ENCODE assay signal across 1 fruit fly cellular context in genomic region chr3L:4543034-4543806, dm6.
TF ChIP-seq lines count a peak whose summit lies in the region.

No protein-coding gene starts in this region.

TF ChIP-seq in whole organism, embryonic, 481 proteins besides CTCF, POLR2A, EP300 and RAD21 (continued from another document and continues in another):
- TF ChIP-seq grn (GFP tag; optimal IDR thresholded peaks at IDR 0.05; lab: Kevin White, UChicago), result peak; percentile 51
- TF ChIP-seq CG12769 (tag; optimal IDR thresholded peaks at IDR 0.05; lab: Kevin White, UChicago), result peak; percentile 30
- TF ChIP-seq odd (GFP tag; optimal IDR thresholded peaks at IDR 0.05; lab: Kevin White, UChicago), result no peak
- TF ChIP-seq kay (GFP tag; optimal IDR thresholded peaks at IDR 0.05; lab: Kevin White, UChicago), result no peak
- TF ChIP-seq unc-4 (GFP tag; IDR thresholded peaks at IDR 0.05; lab: Robert Waterston, UW; ENCODE audit: partially characterized antibody), result no peak
- TF ChIP-seq Elba2 (GFP tag; optimal IDR thresholded peaks at IDR 0.05; lab: Kevin White, UChicago), result no peak
- no peak for TF ChIP-seq CG1647 (GFP tag; optimal IDR thresholded peaks at IDR 0.05; lab: Kevin White, UChicago)
- peak; percentile 25 for TF ChIP-seq CG7839 (tag; optimal IDR thresholded peaks at IDR 0.05; lab: Kevin White, UChicago)
- no peak for TF ChIP-seq ro (GFP tag; IDR thresholded peaks at IDR 0.05; lab: Robert Waterston, UW)
- TF ChIP-seq Mes4 (GFP tag; optimal IDR thresholded peaks at IDR 0.05; lab: Kevin White, UChicago), result no peak
- TF ChIP-seq CG9797 (GFP tag; optimal IDR thresholded peaks at IDR 0.05; lab: Kevin White, UChicago), result no peak
- TF ChIP-seq Nf-YA (GFP tag; IDR thresholded peaks at IDR 0.05; lab: Robert Waterston, UW), result no peak
- no peak for TF ChIP-seq ttk (GFP tag; IDR thresholded peaks at IDR 0.05; lab: Robert Waterston, UW)
- no peak for TF ChIP-seq Abd-B (GFP tag; optimal IDR thresholded peaks at IDR 0.05; lab: Kevin White, UChicago)
- no peak for TF ChIP-seq NC2α (GFP tag; optimal IDR thresholded peaks at IDR 0.05; lab: Kevin White, UChicago)
- no peak for TF ChIP-seq Oaz (GFP tag; IDR thresholded peaks at IDR 0.05; lab: Robert Waterston, UW)
- no peak for TF ChIP-seq Ets65A (GFP tag; lab: Kevin White, UChicago)
- no peak for TF ChIP-seq CG15011 (GFP tag; optimal IDR thresholded peaks at IDR 0.05; lab: Kevin White, UChicago)
- no peak for TF ChIP-seq CG12942 (GFP tag; optimal IDR thresholded peaks at IDR 0.05; lab: Kevin White, UChicago)
- no peak for TF ChIP-seq Poxn (GFP tag; IDR thresholded peaks at IDR 0.05; lab: Robert Waterston, UW)
- TF ChIP-seq CG1602 (GFP tag; optimal IDR thresholded peaks at IDR 0.05; lab: Kevin White, UChicago), result peak; percentile 7
- peak; percentile 64; the same call in 2 of the 3 replicates for TF ChIP-seq CG11456 (GFP tag; IDR thresholded peaks at IDR 0.05; lab: Robert Waterston, UW)
- TF ChIP-seq Bteb2 (GFP tag; optimal IDR thresholded peaks at IDR 0.05; lab: Kevin White, UChicago), result no peak
- TF ChIP-seq vfl (GFP tag; optimal IDR thresholded peaks at IDR 0.05; lab: Kevin White, UChicago), result peak; percentile 51
- no peak for TF ChIP-seq Stat92E (GFP tag; optimal IDR thresholded peaks at IDR 0.05; lab: Kevin White, UChicago)
- peak; percentile 61 for TF ChIP-seq lab (GFP tag; optimal IDR thresholded peaks at IDR 0.05; lab: Kevin White, UChicago)
- TF ChIP-seq gcm (GFP tag; optimal IDR thresholded peaks at IDR 0.05; lab: Kevin White, UChicago), result no peak
- peak; percentile 40 to 55 for TF ChIP-seq dpn (GFP tag; optimal IDR thresholded peaks at IDR 0.05; lab: Kevin White, UChicago)
- no peak for TF ChIP-seq stwl (tag; optimal IDR thresholded peaks at IDR 0.05; lab: Kevin White, UChicago)
- no peak for TF ChIP-seq CG6854 (GFP tag; optimal IDR thresholded peaks at IDR 0.05; lab: Kevin White, UChicago)
- TF ChIP-seq emc (GFP tag; optimal IDR thresholded peaks at IDR 0.05; lab: Kevin White, UChicago), result no peak
- no peak for TF ChIP-seq PHDP (tag; optimal IDR thresholded peaks at IDR 0.05; lab: Kevin White, UChicago)
- peak; percentile 34 for TF ChIP-seq ems (GFP tag; optimal IDR thresholded peaks at IDR 0.05; lab: Kevin White, UChicago)
- peak; percentile 19 for TF ChIP-seq D19B (GFP tag; optimal IDR thresholded peaks at IDR 0.05; lab: Kevin White, UChicago)
- TF ChIP-seq ci (GFP tag; IDR thresholded peaks at IDR 0.05; lab: Robert Waterston, UW), result peak; percentile 60; the same call in 1 of the 3 replicates
- no peak for TF ChIP-seq CG17361 (GFP tag; IDR thresholded peaks at IDR 0.05; lab: Robert Waterston, UW)
- TF ChIP-seq crol (GFP tag; IDR thresholded peaks at IDR 0.05; lab: Robert Waterston, UW), result no peak
- no peak for TF ChIP-seq bowl (GFP tag; IDR thresholded peaks at IDR 0.05; lab: Robert Waterston, UW)
- peak; percentile 25 for TF ChIP-seq B-H2 (GFP tag; optimal IDR thresholded peaks at IDR 0.05; lab: Kevin White, UChicago)
- no peak for TF ChIP-seq CG14860 (GFP tag; IDR thresholded peaks at IDR 0.05; lab: Robert Waterston, UW; ENCODE audit: partially characterized antibody)
- no peak for TF ChIP-seq Hr78 (GFP tag; optimal IDR thresholded peaks at IDR 0.05; lab: Kevin White, UChicago)
- 0 out of 3 replicates have a peak, but pooled peaks have one; percentile 13 for TF ChIP-seq CG14050 (GFP tag; IDR thresholded peaks at IDR 0.05; lab: Robert Waterston, UW)
- TF ChIP-seq lola (GFP tag; optimal IDR thresholded peaks at IDR 0.05; lab: Kevin White, UChicago), result no peak
- TF ChIP-seq CG34376 (GFP tag; optimal IDR thresholded peaks at IDR 0.05; lab: Kevin White, UChicago), result no peak
- TF ChIP-seq CG11247 (GFP tag; IDR thresholded peaks at IDR 0.05; lab: Robert Waterston, UW), result 0 out of 2 replicates have a peak, but pooled peaks have one; percentile 25
- TF ChIP-seq CG12155 (GFP tag; optimal IDR thresholded peaks at IDR 0.05; lab: Kevin White, UChicago), result peak; percentile 32
- no peak for TF ChIP-seq BEAF-32 (GFP tag; optimal IDR thresholded peaks at IDR 0.05; lab: Kevin White, UChicago)
- no peak for TF ChIP-seq prd (optimal IDR thresholded peaks at IDR 0.05; lab: Kevin White, UChicago)
- TF ChIP-seq prd (GFP tag; IDR thresholded peaks at IDR 0.05; lab: Robert Waterston, UW), result peak; percentile 69
- TF ChIP-seq tll (GFP tag; optimal IDR thresholded peaks at IDR 0.05; lab: Kevin White, UChicago), result no peak
- no peak for TF ChIP-seq CG34224 (GFP tag; IDR thresholded peaks at IDR 0.05; lab: Robert Waterston, UW; ENCODE audit: partially characterized antibody)
- peak; percentile 80 for TF ChIP-seq CG1832 (GFP tag; optimal IDR thresholded peaks at IDR 0.05; lab: Kevin White, UChicago)
- no peak for TF ChIP-seq CG17802 (tag; optimal IDR thresholded peaks at IDR 0.05; lab: Kevin White, UChicago)
- no peak for TF ChIP-seq pita (GFP tag; optimal IDR thresholded peaks at IDR 0.05; lab: Kevin White, UChicago)
- no peak for TF ChIP-seq nerfin-2 (GFP tag; IDR thresholded peaks at IDR 0.05; lab: Robert Waterston, UW; ENCODE audit: partially characterized antibody)
- TF ChIP-seq Mad (GFP tag; optimal IDR thresholded peaks at IDR 0.05; lab: Kevin White, UChicago), result no peak
- TF ChIP-seq CG18262 (tag; optimal IDR thresholded peaks at IDR 0.05; lab: Kevin White, UChicago), result no peak
- no peak for TF ChIP-seq stc (GFP tag; IDR thresholded peaks at IDR 0.05; lab: Robert Waterston, UW)
- no peak for TF ChIP-seq Mrtf (GFP tag; IDR thresholded peaks at IDR 0.05; lab: Robert Waterston, UW)
- no peak; the same call in 2 of the 3 replicates for TF ChIP-seq CG2889 (GFP tag; IDR thresholded peaks at IDR 0.05; lab: Robert Waterston, UW)
- no peak for TF ChIP-seq CG11723 (GFP tag; optimal IDR thresholded peaks at IDR 0.05; lab: Kevin White, UChicago)
- no peak for TF ChIP-seq ato (GFP tag; IDR thresholded peaks at IDR 0.05; lab: Robert Waterston, UW; ENCODE audit: partially characterized antibody)
- TF ChIP-seq gsb-n (tag; optimal IDR thresholded peaks at IDR 0.05; lab: Kevin White, UChicago), result no peak
- peak; percentile 97 for TF ChIP-seq ftz-f1 (GFP tag; optimal IDR thresholded peaks at IDR 0.05; lab: Kevin White, UChicago)
- no peak for TF ChIP-seq fd3F (GFP tag; optimal IDR thresholded peaks at IDR 0.05; lab: Kevin White, UChicago)
- peak; percentile 92 for TF ChIP-seq CG3163 (GFP tag; optimal IDR thresholded peaks at IDR 0.05; lab: Kevin White, UChicago)
- TF ChIP-seq Hr39 (optimal IDR thresholded peaks at IDR 0.05; lab: Kevin White, UChicago), result no peak
- TF ChIP-seq salm (tag; optimal IDR thresholded peaks at IDR 0.05; lab: Kevin White, UChicago), result no peak
- TF ChIP-seq inv (GFP tag; IDR thresholded peaks at IDR 0.05; lab: Robert Waterston, UW; ENCODE audit: partially characterized antibody), result no peak
- peak; percentile 0 for TF ChIP-seq dm (GFP tag; optimal IDR thresholded peaks at IDR 0.05; lab: Kevin White, UChicago)
- TF ChIP-seq Myb (GFP tag; optimal IDR thresholded peaks at IDR 0.05; lab: Kevin White, UChicago), result no peak
- no peak for TF ChIP-seq tgo (GFP tag; IDR thresholded peaks at IDR 0.05; lab: Robert Waterston, UW)
- no peak for TF ChIP-seq GATAe (GFP tag; conservative IDR thresholded peaks at IDR 0.05; lab: Robert Waterston, UW)
- no peak for TF ChIP-seq CG14667 (GFP tag; IDR thresholded peaks at IDR 0.05; lab: Robert Waterston, UW)
- no peak for TF ChIP-seq C15 (GFP tag; IDR thresholded peaks at IDR 0.05; lab: Robert Waterston, UW)
- no peak for TF ChIP-seq YL-1 (GFP tag; optimal IDR thresholded peaks at IDR 0.05; lab: Kevin White, UChicago)
- no peak for TF ChIP-seq CG7987 (GFP tag; optimal IDR thresholded peaks at IDR 0.05; lab: Kevin White, UChicago)
- TF ChIP-seq gce (GFP tag; IDR thresholded peaks at IDR 0.05; lab: Robert Waterston, UW), result no peak
- TF ChIP-seq CG17612 (GFP tag; IDR thresholded peaks at IDR 0.05; lab: Robert Waterston, UW), result no peak
- no peak for TF ChIP-seq CG30020 (tag; optimal IDR thresholded peaks at IDR 0.05; lab: Kevin White, UChicago)
- peak; percentile 19 for TF ChIP-seq CG11398 (GFP tag; optimal IDR thresholded peaks at IDR 0.05; lab: Kevin White, UChicago)
- TF ChIP-seq CG14965 (GFP tag; optimal IDR thresholded peaks at IDR 0.05; lab: Kevin White, UChicago; ENCODE audit: borderline replicate concordance), result no peak
- peak; percentile 19; the same call in 1 of the 3 replicates for TF ChIP-seq CG34422 (GFP tag; IDR thresholded peaks at IDR 0.05; lab: Robert Waterston, UW)
- peak; percentile 35 for TF ChIP-seq CG10209 (GFP tag; optimal IDR thresholded peaks at IDR 0.05; lab: Kevin White, UChicago)
- TF ChIP-seq CG11696 (GFP tag; IDR thresholded peaks at IDR 0.05; lab: Robert Waterston, UW), result no peak
- no peak for TF ChIP-seq D (optimal IDR thresholded peaks at IDR 0.05; lab: Kevin White, UChicago)
- TF ChIP-seq D (GFP tag; optimal IDR thresholded peaks at IDR 0.05; lab: Kevin White, UChicago), result no peak
- TF ChIP-seq CG1792 (GFP tag; optimal IDR thresholded peaks at IDR 0.05; lab: Kevin White, UChicago), result peak; percentile 17
- TF ChIP-seq CG17186 (GFP tag; optimal IDR thresholded peaks at IDR 0.05; lab: Kevin White, UChicago), result no peak
- TF ChIP-seq wor (GFP tag; IDR thresholded peaks at IDR 0.05; lab: Robert Waterston, UW), result no peak
- TF ChIP-seq ranshi (GFP tag; IDR thresholded peaks at IDR 0.05; lab: Robert Waterston, UW), result no peak
- TF ChIP-seq CG6254 (GFP tag; optimal IDR thresholded peaks at IDR 0.05; lab: Kevin White, UChicago), result no peak
- TF ChIP-seq gsb (GFP tag; IDR thresholded peaks at IDR 0.05; lab: Robert Waterston, UW), result no peak
- no peak for TF ChIP-seq CG2116 (GFP tag; optimal IDR thresholded peaks at IDR 0.05; lab: Kevin White, UChicago)
- no peak for TF ChIP-seq CG10959 (GFP tag; IDR thresholded peaks at IDR 0.05; lab: Robert Waterston, UW)
- no peak for TF ChIP-seq HLH4C (GFP tag; IDR thresholded peaks at IDR 0.05; lab: Robert Waterston, UW; ENCODE audit: partially characterized antibody)
- no peak for TF ChIP-seq cas (GFP tag; IDR thresholded peaks at IDR 0.05; lab: Robert Waterston, UW)
- TF ChIP-seq CG31224 (GFP tag; IDR thresholded peaks at IDR 0.05; lab: Robert Waterston, UW), result peak; percentile 72
- peak; percentile 12 for TF ChIP-seq NK7.1 (GFP tag; optimal IDR thresholded peaks at IDR 0.05; lab: Kevin White, UChicago)
- TF ChIP-seq zen2 (GFP tag; IDR thresholded peaks at IDR 0.05; lab: Robert Waterston, UW; ENCODE audit: partially characterized antibody), result no peak
- TF ChIP-seq CG1024 (GFP tag; IDR thresholded peaks at IDR 0.05; lab: Robert Waterston, UW), result peak; percentile 55; the same call in 1 of the 2 replicates
- TF ChIP-seq sug (tag; optimal IDR thresholded peaks at IDR 0.05; lab: Kevin White, UChicago), result no peak
- peak; percentile 66 for TF ChIP-seq mam (GFP tag; optimal IDR thresholded peaks at IDR 0.05; lab: Kevin White, UChicago)
- TF ChIP-seq HLHmδ (GFP tag; optimal IDR thresholded peaks at IDR 0.05; lab: Kevin White, UChicago), result no peak
- TF ChIP-seq pnt (GFP tag; optimal IDR thresholded peaks at IDR 0.05; lab: Kevin White, UChicago), result peak; percentile 6
- peak; percentile 16 to 47 for TF ChIP-seq Pdp1 (GFP tag; optimal IDR thresholded peaks at IDR 0.05; lab: Kevin White, UChicago)
- TF ChIP-seq CG2199 (GFP tag; IDR thresholded peaks at IDR 0.05; lab: Robert Waterston, UW), result peak; percentile 31; the same call in 1 of the 3 replicates
- 0 out of 2 replicates have a peak, but pooled peaks have one; percentile 31 for TF ChIP-seq CG4404 (GFP tag; IDR thresholded peaks at IDR 0.05; lab: Robert Waterston, UW)
- TF ChIP-seq eyg (GFP tag; optimal IDR thresholded peaks at IDR 0.05; lab: Kevin White, UChicago), result no peak
- TF ChIP-seq abd-A (tag; optimal IDR thresholded peaks at IDR 0.05; lab: Kevin White, UChicago), result no peak
- TF ChIP-seq dan (GFP tag; IDR thresholded peaks at IDR 0.05; lab: Robert Waterston, UW), result no peak
- no peak for TF ChIP-seq mld (GFP tag; IDR thresholded peaks at IDR 0.05; lab: Robert Waterston, UW; ENCODE audit: partially characterized antibody)
- TF ChIP-seq Vsx1 (GFP tag; optimal IDR thresholded peaks at IDR 0.05; lab: Kevin White, UChicago), result no peak
- no peak for TF ChIP-seq CG4617 (GFP tag; optimal IDR thresholded peaks at IDR 0.05; lab: Kevin White, UChicago; ENCODE audit: borderline replicate concordance)
- TF ChIP-seq CG13424 (tag; optimal IDR thresholded peaks at IDR 0.05; lab: Kevin White, UChicago), result no peak
- peak; percentile 13 for TF ChIP-seq CoRest (tag; optimal IDR thresholded peaks at IDR 0.05; lab: Kevin White, UChicago)
- TF ChIP-seq CG4730 (GFP tag; IDR thresholded peaks at IDR 0.05; lab: Robert Waterston, UW), result peak; percentile 23; the same call in 1 of the 2 replicates
- TF ChIP-seq Optix (GFP tag; IDR thresholded peaks at IDR 0.05; lab: Robert Waterston, UW), result 0 out of 3 replicates have a peak, but pooled peaks have one; percentile 47
- peak; percentile 1 for TF ChIP-seq Oli (tag; optimal IDR thresholded peaks at IDR 0.05; lab: Kevin White, UChicago)
- no peak for TF ChIP-seq CG11560 (tag; IDR thresholded peaks at IDR 0.05; lab: Robert Waterston, UW)
- TF ChIP-seq Adf1 (GFP tag; IDR thresholded peaks at IDR 0.05; lab: Robert Waterston, UW), result peak; percentile 58
- peak; percentile 28 for TF ChIP-seq NfI (GFP tag; optimal IDR thresholded peaks at IDR 0.05; lab: Kevin White, UChicago)
- TF ChIP-seq CG15514 (GFP tag; optimal IDR thresholded peaks at IDR 0.05; lab: Kevin White, UChicago), result no peak
- no peak for TF ChIP-seq ewg (GFP tag; optimal IDR thresholded peaks at IDR 0.05; lab: Kevin White, UChicago)
- TF ChIP-seq CG30403 (GFP tag; optimal IDR thresholded peaks at IDR 0.05; lab: Kevin White, UChicago), result no peak
- TF ChIP-seq Usf (GFP tag; optimal IDR thresholded peaks at IDR 0.05; lab: Kevin White, UChicago), result no peak
- no peak for TF ChIP-seq CG7271 (tag; optimal IDR thresholded peaks at IDR 0.05; lab: Kevin White, UChicago)
- peak; percentile 58; the same call in 1 of the 3 replicates for TF ChIP-seq zfh1 (GFP tag; IDR thresholded peaks at IDR 0.05; lab: Robert Waterston, UW)
- TF ChIP-seq wek (GFP tag; optimal IDR thresholded peaks at IDR 0.05; lab: Kevin White, UChicago), result no peak
- TF ChIP-seq Bdp1 (GFP tag; optimal IDR thresholded peaks at IDR 0.05; lab: Kevin White, UChicago), result peak; percentile 38
- peak; percentile 79 for TF ChIP-seq slbo (GFP tag; IDR thresholded peaks at IDR 0.05; lab: Robert Waterston, UW)
- TF ChIP-seq Trl (optimal IDR thresholded peaks at IDR 0.05; lab: Kevin White, UChicago), result peak; percentile 48 to 80
- TF ChIP-seq Trl (GFP tag; optimal IDR thresholded peaks at IDR 0.05; lab: Kevin White, UChicago), result peak; percentile 54
- TF ChIP-seq CG11695 (GFP tag; IDR thresholded peaks at IDR 0.05; lab: Robert Waterston, UW), result no peak
- no peak for TF ChIP-seq Hey (tag; optimal IDR thresholded peaks at IDR 0.05; lab: Kevin White, UChicago)
